Worm (Caenorhabditis elegans): Measurements from ENCODE around the gene mps-1.

The mps-1 gene

DNA sequence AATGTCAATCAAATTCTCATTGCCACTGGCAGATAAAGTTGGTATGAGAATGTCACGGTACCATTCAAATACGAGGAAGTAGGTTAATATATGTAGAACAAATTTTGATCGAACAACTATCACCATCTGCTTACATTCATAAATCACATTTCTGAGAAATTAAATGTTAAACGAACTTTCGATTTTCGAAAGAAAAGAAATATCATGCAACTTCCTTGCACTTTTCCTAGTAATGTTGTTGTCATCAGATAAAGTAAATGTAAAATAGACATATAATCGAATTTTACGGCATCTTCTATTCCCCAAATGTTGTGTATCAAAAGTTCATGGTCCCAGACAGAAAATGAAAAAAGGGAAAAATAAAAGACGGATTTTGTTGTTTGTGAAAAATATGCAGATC is 17.3 kb upstream of the mps-1 start:
- TF ChIP-seq irx-1 (tag; optimal IDR thresholded peaks at IDR 0.05) (no peak), nhr-71 (tag; optimal IDR thresholded peaks at IDR 0.05) (peak; percentile 51), pax-3 (tag; optimal IDR thresholded peaks at IDR 0.05) (peak; percentile 21), nhr-20 (tag; optimal IDR thresholded peaks at IDR 0.05) (no peak), mab-9 (GFP tag; IDR thresholded peaks at IDR 0.05) (no peak), C04F5.9 (tag; optimal IDR thresholded peaks at IDR 0.05) (no peak), fkh-10 (GFP tag; optimal IDR thresholded peaks at IDR 0.05) (peak; percentile 46), nhr-47 (tag; optimal IDR thresholded peaks at IDR 0.05) (peak; percentile 10), lin-14 (GFP tag; optimal IDR thresholded peaks at IDR 0.05) (peak; percentile 7), fkh-8 (tag; optimal IDR thresholded peaks at IDR 0.05) (peak; percentile 69)

DNA sequence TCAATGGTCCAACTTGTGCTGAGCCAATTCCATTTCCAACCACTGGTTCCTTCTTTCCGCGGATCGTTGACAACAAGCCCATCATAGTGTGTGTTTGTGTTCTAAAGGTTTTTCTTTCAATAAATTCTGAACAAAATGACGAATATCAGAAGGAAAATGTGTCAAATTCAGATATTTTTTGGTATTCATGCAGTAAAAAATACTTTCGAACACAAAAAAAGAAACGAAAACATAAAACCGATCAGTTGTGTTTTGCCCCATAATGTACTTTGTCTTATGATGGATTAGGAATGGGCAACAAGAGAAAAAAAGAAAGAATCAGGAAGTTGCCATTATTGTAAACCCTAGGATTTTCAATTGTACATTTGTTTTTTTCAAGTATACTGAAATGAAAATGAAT is 15.0 kb upstream of the mps-1 start, which contains the start of gene glb-10:
Gene glb-10, minus strand, starts transcription at position 101 of the 400 bp plus-strand sequence.
- TF ChIP-seq unc-86 (tag; optimal IDR thresholded peaks at IDR 0.05) (no peak), mab-9 (GFP tag; IDR thresholded peaks at IDR 0.05) (no peak), tlp-1 (tag; optimal IDR thresholded peaks at IDR 0.05) (no peak), lin-15B (tag; optimal IDR thresholded peaks at IDR 0.05) (no peak), fkh-4 (tag; optimal IDR thresholded peaks at IDR 0.05; ENCODE audit: borderline replicate concordance) (no peak), efl-3 (GFP tag; optimal IDR thresholded peaks at IDR 0.05) (no peak), aha-1 (tag; optimal IDR thresholded peaks at IDR 0.05) (no peak), ceh-90 (tag; optimal IDR thresholded peaks at IDR 0.05) (no peak), elt-3 (tag; optimal IDR thresholded peaks at IDR 0.05) (no peak), unc-98 (GFP tag; IDR thresholded peaks at IDR 0.05) (no peak), sox-4 (tag; optimal IDR thresholded peaks at IDR 0.05) (no peak), aly-2 (tag; optimal IDR thresholded peaks at IDR 0.05) (no peak), ztf-4 (tag; optimal IDR thresholded peaks at IDR 0.05) (no peak), swsn-7 (tag; optimal IDR thresholded peaks at IDR 0.05) (no peak)

DNA sequence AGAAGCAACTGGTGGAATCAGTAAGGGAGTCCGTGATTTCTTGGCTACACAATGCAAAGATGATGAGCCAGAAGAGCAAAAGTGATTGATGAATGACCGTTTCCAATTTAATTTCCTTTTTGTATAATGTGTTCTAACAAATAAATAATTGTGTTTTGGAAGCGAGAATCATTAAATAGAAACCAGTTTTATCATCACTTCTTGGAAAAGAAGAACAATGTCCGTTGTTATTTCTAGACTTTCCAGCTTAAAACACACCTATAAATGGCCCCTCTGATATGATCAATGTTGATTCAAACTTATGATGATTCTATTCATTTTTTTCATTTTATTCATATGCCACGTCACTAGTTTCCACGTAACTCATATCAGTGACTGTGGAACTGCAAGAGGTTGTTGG is 12.0 kb upstream of the mps-1 start, which contains the start of gene C29F5.8:
Gene C29F5.8, plus strand, starts transcription at position 301 of the 400 bp plus-strand sequence.
- TF ChIP-seq nhr-28 (tag; optimal IDR thresholded peaks at IDR 0.05) (no peak), aha-1 (tag; optimal IDR thresholded peaks at IDR 0.05) (no peak), sox-4 (tag; optimal IDR thresholded peaks at IDR 0.05) (no peak), ceh-63 (GFP tag; optimal IDR thresholded peaks at IDR 0.05) (no peak), ztf-11 (tag; optimal IDR thresholded peaks at IDR 0.05) (no peak), egl-13 (tag; optimal IDR thresholded peaks at IDR 0.05) (no peak), rnt-1 (tag; optimal IDR thresholded peaks at IDR 0.05) (no peak), snu-23 (GFP tag; optimal IDR thresholded peaks at IDR 0.05) (no peak), tlp-1 (tag; optimal IDR thresholded peaks at IDR 0.05) (no peak), C04F5.9 (tag; optimal IDR thresholded peaks at IDR 0.05) (no peak), lin-35 (GFP tag; optimal IDR thresholded peaks at IDR 0.05) (no peak), lin-15B (tag; optimal IDR thresholded peaks at IDR 0.05) (no peak), sptf-1 (tag; optimal IDR thresholded peaks at IDR 0.05) (no peak), nhr-71 (tag; optimal IDR thresholded peaks at IDR 0.05) (no peak), ces-1 (GFP tag; optimal IDR thresholded peaks at IDR 0.05) (no peak), unc-98 (GFP tag; IDR thresholded peaks at IDR 0.05) (no peak)

DNA sequence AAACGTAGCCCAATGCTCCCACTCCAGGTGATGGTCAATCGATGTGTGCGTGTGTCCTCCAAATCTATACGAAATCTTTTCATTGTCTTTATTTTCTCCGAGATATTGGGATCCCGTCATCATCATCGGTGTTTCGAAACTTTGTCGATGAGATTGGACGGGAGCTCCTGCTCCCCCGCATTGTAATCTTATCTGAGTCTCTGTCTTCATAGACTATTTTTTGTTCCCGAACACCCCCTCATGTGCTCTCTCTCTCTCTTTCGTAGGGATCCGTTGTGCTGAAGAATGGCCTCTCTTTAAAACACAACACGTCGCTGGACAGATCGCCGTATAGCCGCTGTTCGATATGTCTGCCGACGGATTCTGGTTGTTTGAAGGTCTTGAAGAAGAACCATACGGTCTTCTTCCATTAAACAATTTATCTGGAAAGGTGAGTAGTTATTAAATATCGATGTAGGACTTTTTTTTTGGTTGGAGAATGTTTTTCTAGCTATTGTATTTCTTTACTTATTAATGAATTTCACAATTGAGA is 9.1 kb upstream of the mps-1 start, which contains the start of gene C29F5.1:
Gene C29F5.1, plus strand, starts transcription at position 317 of the 532 bp plus-strand sequence.
- TF ChIP-seq lin-14 (GFP tag; optimal IDR thresholded peaks at IDR 0.05) (peak; percentile 89), efl-1 (optimal IDR thresholded peaks at IDR 0.05) (no peak), efl-1 (GFP tag; optimal IDR thresholded peaks at IDR 0.05 in 1 of 2) (peak in 1 of 2 experiments; percentile 92), mdl-1 (tag; optimal IDR thresholded peaks at IDR 0.05) (peak in 1 of 2 experiments; percentile 0), pag-3 (tag; optimal IDR thresholded peaks at IDR 0.05; ENCODE audit: borderline replicate concordance, insufficient read depth) (peak; percentile 11), rnt-1 (tag; optimal IDR thresholded peaks at IDR 0.05) (peak; percentile 50), dsc-1 (tag; optimal IDR thresholded peaks at IDR 0.05) (peak; percentile 34), snu-23 (GFP tag; optimal IDR thresholded peaks at IDR 0.05) (peak; percentile 20), nhr-71 (tag; optimal IDR thresholded peaks at IDR 0.05) (peak; percentile 43), ama-1 (optimal IDR thresholded peaks at IDR 0.05) (no peak), ceh-90 (tag; optimal IDR thresholded peaks at IDR 0.05) (no peak), irx-1 (tag; optimal IDR thresholded peaks at IDR 0.05) (no peak), lsy-2 (tag; optimal IDR thresholded peaks at IDR 0.05) (peak in 1 of 2 experiments; percentile 2)
